Worm (Caenorhabditis elegans) whole organism, mixed stage, embryonic: Measurements from ENCODE around the gene figl-1.

Experiments
- M03D4.4 ChIP-seq: sonication (generic microtip); optimal IDR thresholded peaks from 2 replicates; lab custom pipeline; 2017; ENCODE audit warnings: mild to moderate bottlenecking, missing genetic modification characterization, missing compliant biosample characterization
- bed-3 ChIP-seq: fragments of 200-800 bp; sonication (Bioruptor generic); optimal IDR thresholded peaks from 3 replicates; lab custom pipeline; 2018; ENCODE audit warnings: mild to moderate bottlenecking, missing genetic modification characterization, moderate library complexity, missing compliant biosample characterization
- blmp-1 ChIP-seq: fragments of 150-350 bp; optimal IDR thresholded peaks from 2 replicates; lab custom pipeline; 2014; ENCODE audit warnings: missing biosample characterization, missing genetic modification characterization
- ceh-39 ChIP-seq: fragments of 150-350 bp; optimal IDR thresholded peaks from 2 replicates; lab custom pipeline; 2014; ENCODE audit warnings: missing biosample characterization, missing genetic modification characterization
- ceh-43 ChIP-seq: fragments of 200-800 bp; sonication (Bioruptor generic); optimal IDR thresholded peaks from 2 replicates; lab custom pipeline; 2018; ENCODE audit warnings: mild to moderate bottlenecking, missing genetic modification characterization, moderate library complexity, missing compliant biosample characterization
- ces-1 ChIP-seq: fragments of 150-350 bp; optimal IDR thresholded peaks from 2 replicates; lab custom pipeline; 2014; ENCODE audit warnings: missing biosample characterization, missing genetic modification reagents, missing genetic modification characterization
- cnd-1 ChIP-seq: fragments of 200-800 bp; sonication (Bioruptor generic); optimal IDR thresholded peaks from 2 replicates; lab custom pipeline; 2018; ENCODE audit warnings: mild to moderate bottlenecking, missing genetic modification characterization, missing compliant biosample characterization
- drap-1 ChIP-seq: fragments of 200-800 bp; sonication (Bioruptor generic); optimal IDR thresholded peaks from 3 replicates; lab custom pipeline; 2018; ENCODE audit warnings: mild to moderate bottlenecking, missing genetic modification characterization, missing compliant biosample characterization
- elt-1 ChIP-seq: sonication (generic microtip); optimal IDR thresholded peaks from 2 replicates; lab custom pipeline; 2017; ENCODE audit warnings: missing genetic modification characterization, mild to moderate bottlenecking, missing compliant biosample characterization, antibody characterized with exemption, moderate library complexity, borderline replicate concordance; ENCODE audit not compliant: insufficient read depth
- elt-3 ChIP-seq: fragments of 150-350 bp; optimal IDR thresholded peaks from 2 replicates; lab custom pipeline; 2014; ENCODE audit warnings: missing biosample characterization, missing genetic modification characterization
- ham-2 ChIP-seq: fragments of 200-800 bp; sonication (Bioruptor generic); optimal IDR thresholded peaks from 2 replicates; lab custom pipeline; 2018; ENCODE audit warnings: mild to moderate bottlenecking, missing genetic modification characterization, missing compliant biosample characterization
- hlh-1 ChIP-seq: fragments of 150-350 bp; optimal IDR thresholded peaks from 2 replicates; lab custom pipeline; 2014; ENCODE audit warnings: missing biosample characterization, missing genetic modification reagents, missing genetic modification characterization
- lin-13 ChIP-seq: fragments of 150-350 bp; optimal IDR thresholded peaks from 2 replicates; lab custom pipeline; 2014; ENCODE audit warnings: missing biosample characterization, missing genetic modification characterization
- lin-32 ChIP-seq: fragments of 200-800 bp; sonication (Bioruptor generic); optimal IDR thresholded peaks from 2 replicates; lab custom pipeline; 2018; ENCODE audit warnings: mild to moderate bottlenecking, missing genetic modification characterization, missing compliant biosample characterization
- lsy-2 ChIP-seq: fragments of 150-350 bp; optimal IDR thresholded peaks from 2 replicates; lab custom pipeline; 2014; ENCODE audit warnings: missing biosample characterization, missing genetic modification characterization
- mls-2 ChIP-seq: sonication (generic microtip); optimal IDR thresholded peaks from 2 replicates; lab custom pipeline; 2016; ENCODE audit warnings: mild to moderate bottlenecking, missing genetic modification characterization, moderate library complexity, missing compliant biosample characterization
- nhr-12 ChIP-seq: fragments of 150-350 bp; optimal IDR thresholded peaks from 2 replicates; lab custom pipeline; 2014; ENCODE audit warnings: missing biosample characterization, missing genetic modification characterization
- nhr-2 ChIP-seq: fragments of 150-350 bp; optimal IDR thresholded peaks from 2 replicates; lab custom pipeline; 2014; ENCODE audit warnings: missing biosample characterization, missing genetic modification characterization
- nhr-28 ChIP-seq: fragments of 150-350 bp; optimal IDR thresholded peaks from 2 replicates; lab custom pipeline; 2014; ENCODE audit warnings: missing biosample characterization, missing genetic modification characterization
- nhr-76 ChIP-seq: sonication (generic microtip); optimal IDR thresholded peaks from 2 replicates; lab custom pipeline; 2017; ENCODE audit warnings: missing biosample characterization, missing genetic modification characterization
- pha-4 ChIP-seq: fragments of 150-350 bp; optimal IDR thresholded peaks from 2 replicates; lab custom pipeline; 2018; ENCODE audit warnings: missing biosample characterization, missing genetic modification reagents, missing genetic modification characterization
- snpc-4 ChIP-seq: fragments of 150-350 bp; optimal IDR thresholded peaks from 2 replicates; lab custom pipeline; 2014; ENCODE audit warnings: missing biosample characterization, missing genetic modification characterization
- sptf-1 ChIP-seq: sonication (generic microtip); optimal IDR thresholded peaks from 2 replicates; lab custom pipeline; 2017; ENCODE audit warnings: mild to moderate bottlenecking, missing genetic modification characterization, moderate library complexity, missing compliant biosample characterization
- tbx-8 ChIP-seq: fragments of 200-800 bp; sonication (Bioruptor generic); optimal IDR thresholded peaks from 2 replicates; lab custom pipeline; 2018; ENCODE audit warnings: mild to moderate bottlenecking, missing genetic modification characterization, moderate library complexity, missing compliant biosample characterization
- unc-120 ChIP-seq: sonication (generic microtip); optimal IDR thresholded peaks from 2 replicates; lab custom pipeline; 2017; ENCODE audit warnings: missing genetic modification characterization, missing compliant biosample characterization; ENCODE audit not compliant: poor library complexity, severe bottlenecking
- unc-39 ChIP-seq: fragments of 150-350 bp; optimal IDR thresholded peaks from 2 replicates; lab custom pipeline; 2014; ENCODE audit warnings: missing biosample characterization, missing genetic modification characterization
- unc-62 ChIP-seq: fragments of 150-350 bp; optimal IDR thresholded peaks from 2 replicates; lab custom pipeline; 2014; ENCODE audit warnings: missing biosample characterization, missing genetic modification reagents, missing genetic modification characterization
- zip-8 ChIP-seq: fragments of 150-350 bp; optimal IDR thresholded peaks from 2 replicates; lab custom pipeline; 2014; ENCODE audit warnings: missing biosample characterization, missing genetic modification characterization
- ztf-11 ChIP-seq: fragments of 150-350 bp; optimal IDR thresholded peaks from 2 replicates; lab custom pipeline; 2014; ENCODE audit warnings: missing biosample characterization, missing genetic modification characterization

figl-1 gene

DNA sequence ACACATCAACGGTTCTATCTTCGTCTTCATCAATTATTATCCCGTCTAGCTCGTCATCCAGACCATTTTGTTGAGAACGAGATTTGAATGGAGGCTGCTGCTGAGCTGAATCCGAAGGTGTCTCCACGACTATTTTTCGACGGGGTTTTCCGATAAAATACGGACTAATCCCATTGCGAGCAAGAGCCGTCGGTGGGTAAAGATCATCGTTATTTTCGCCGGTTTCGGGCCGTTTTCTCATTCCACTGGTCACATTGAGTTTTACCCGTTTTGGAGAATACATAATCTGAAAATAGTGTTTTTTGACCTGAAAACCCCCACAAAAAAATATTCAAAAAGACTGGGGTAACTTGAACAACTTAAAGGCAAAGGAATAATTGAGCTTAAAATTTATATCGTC is at the start of gene figl-1:
Gene figl-1 (minus strand): TSS at position 286 of the 400 bp plus-strand sequence.
- TF ChIP-seq nhr-12 (tag; lab: Kevin White, UChicago): no peak

- TF ChIP-seq ces-1 (GFP tag; lab: Kevin White, UChicago) (no peak), lsy-2 (tag; lab: Kevin White, UChicago) (peak; percentile 21)
Observed at ce11 chrV:4387916-4388315, 42.1 kb upstream of the figl-1 start.

DNA sequence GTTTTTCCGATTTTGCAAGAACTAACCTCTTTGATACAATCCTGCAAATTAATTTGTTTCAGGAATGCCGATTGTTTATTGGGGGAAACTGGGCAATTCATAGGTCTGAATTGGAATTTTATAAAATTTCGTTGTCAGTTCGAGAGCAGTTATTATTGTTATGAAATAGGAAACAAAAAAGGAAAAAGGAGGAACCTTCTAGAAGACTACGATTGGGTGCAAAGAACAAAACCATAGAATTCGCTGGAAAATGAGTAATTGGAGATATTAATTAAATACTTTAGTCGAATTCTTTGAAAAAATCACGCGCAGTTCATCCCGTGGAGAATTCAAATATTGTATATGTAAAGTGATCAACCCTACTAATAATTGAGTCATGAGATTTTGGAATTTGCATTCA is 41.6 kb upstream of the figl-1 start, which contains the start of gene F13A2.9:
Gene F13A2.9 (minus strand): TSS at position 101 of the 400 bp plus-strand sequence.
- TF ChIP-seq lin-13 (tag; lab: Kevin White, UChicago): no peak
- no peak for TF ChIP-seq nhr-12 (tag; lab: Kevin White, UChicago)
- no peak for TF ChIP-seq elt-3
- TF ChIP-seq tbx-8: no peak
- TF ChIP-seq elt-1 (tag; lab: Kevin White, UChicago): no peak
- TF ChIP-seq ham-2 (GFP tag; lab: Kevin White, UChicago): no peak
- TF ChIP-seq unc-120 (tag; lab: Kevin White, UChicago): no peak
- no peak for TF ChIP-seq lsy-2 (tag; lab: Kevin White, UChicago)
- TF ChIP-seq nhr-2 (tag; lab: Kevin White, UChicago): no peak
- TF ChIP-seq blmp-1 (tag; lab: Kevin White, UChicago): no peak
- TF ChIP-seq ceh-43 (GFP tag; lab: Kevin White, UChicago): no peak
- TF ChIP-seq sptf-1 (tag; lab: Kevin White, UChicago): no peak
- no peak for TF ChIP-seq bed-3 (GFP tag; lab: Kevin White, UChicago)
- no peak for TF ChIP-seq snpc-4
- TF ChIP-seq ztf-11 (tag; lab: Kevin White, UChicago): no peak
- TF ChIP-seq mls-2 (tag; lab: Kevin White, UChicago): no peak
- no peak for TF ChIP-seq unc-62
- no peak for TF ChIP-seq ces-1 (GFP tag; lab: Kevin White, UChicago)

ce11 chrV:4386173-4386572 is 40.4 kb upstream of the figl-1 start, which contains the start of gene F13A2.10:
Gene F13A2.10 (minus strand): TSS chrV:4386273.
- TF ChIP-seq unc-39 (tag; lab: Kevin White, UChicago) (no peak), cnd-1 (tag; lab: Kevin White, UChicago) (no peak)

ce11 chrV:4384482-4384881 is 38.7 kb upstream of the figl-1 start, which contains the start of gene F13A2.2:
Gene F13A2.2 (minus strand): TSS chrV:4384582.
- TF ChIP-seq drap-1 (GFP tag; lab: Kevin White, UChicago): no peak

ce11 chrV:4382298-4382697 is 36.5 kb upstream of the figl-1 start, which contains the start of gene F13A2.1:
Gene F13A2.1 (minus strand): TSS chrV:4382398.
- TF ChIP-seq tbx-8: no peak
- TF ChIP-seq zip-8 (tag; lab: Kevin White, UChicago): no peak
- no peak for TF ChIP-seq nhr-12 (tag; lab: Kevin White, UChicago)

DNA sequence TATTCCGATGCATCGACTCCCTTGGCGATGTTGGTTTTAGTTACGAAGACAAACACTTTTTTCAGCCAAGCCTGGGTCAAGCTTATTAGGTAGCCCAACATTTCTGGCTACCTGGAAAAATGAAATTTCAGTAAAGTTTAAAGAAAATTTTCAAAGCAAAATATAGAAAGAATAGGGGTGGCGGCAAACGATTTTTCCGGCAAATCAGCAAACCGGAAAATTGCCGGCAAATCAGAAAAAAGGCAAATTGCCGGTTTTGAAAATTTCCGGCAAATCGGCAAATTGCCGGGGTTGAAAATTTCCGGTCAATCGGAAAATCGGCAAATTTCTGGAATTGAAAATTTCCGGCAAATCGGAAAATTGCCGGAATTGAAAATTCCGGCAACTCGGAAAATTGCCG is 31.8 kb upstream of the figl-1 start, which contains the start of gene F32D1.8:
Gene F32D1.8 (minus strand): TSS at position 101 of the 400 bp plus-strand sequence.
- TF ChIP-seq pha-4 (tag; lab: Kevin White, UChicago): no peak
- TF ChIP-seq nhr-76: no peak
- TF ChIP-seq ceh-43 (GFP tag; lab: Kevin White, UChicago): no peak
- TF ChIP-seq cnd-1 (tag; lab: Kevin White, UChicago): no peak
- TF ChIP-seq nhr-28 (tag; lab: Kevin White, UChicago): no peak
- TF ChIP-seq nhr-12 (tag; lab: Kevin White, UChicago): no peak
- no peak for TF ChIP-seq tbx-8
- no peak for TF ChIP-seq lin-32
- TF ChIP-seq hlh-1: no peak
- TF ChIP-seq M03D4.4 (tag; lab: Kevin White, UChicago): no peak
- TF ChIP-seq lsy-2 (tag; lab: Kevin White, UChicago): no peak
- no peak for TF ChIP-seq lin-13 (tag; lab: Kevin White, UChicago)
- no peak for TF ChIP-seq ceh-39 (tag; lab: Kevin White, UChicago)
- TF ChIP-seq sptf-1 (tag; lab: Kevin White, UChicago): no peak
- TF ChIP-seq drap-1 (GFP tag; lab: Kevin White, UChicago): no peak
- TF ChIP-seq, all 35 proteins: peak for 0
